Worm (Caenorhabditis elegans) whole organism, mixed stage, embryonic: ENCODE results near the gene jmjd-5.

Experiments used
- M03D4.4 ChIP-seq: sonication (generic microtip); optimal IDR thresholded peaks from 2 replicates; lab custom pipeline; 2017; ENCODE audit warnings: mild to moderate bottlenecking, missing genetic modification characterization, missing compliant biosample characterization
- bed-3 ChIP-seq: fragments of 200-800 bp; sonication (Bioruptor generic); optimal IDR thresholded peaks from 3 replicates; lab custom pipeline; 2018; ENCODE audit warnings: mild to moderate bottlenecking, missing genetic modification characterization, moderate library complexity, missing compliant biosample characterization
- blmp-1 ChIP-seq: fragments of 150-350 bp; optimal IDR thresholded peaks from 2 replicates; lab custom pipeline; 2014; ENCODE audit warnings: missing biosample characterization, missing genetic modification characterization
- ceh-39 ChIP-seq: fragments of 150-350 bp; optimal IDR thresholded peaks from 2 replicates; lab custom pipeline; 2014; ENCODE audit warnings: missing biosample characterization, missing genetic modification characterization
- ceh-43 ChIP-seq: fragments of 200-800 bp; sonication (Bioruptor generic); optimal IDR thresholded peaks from 2 replicates; lab custom pipeline; 2018; ENCODE audit warnings: mild to moderate bottlenecking, missing genetic modification characterization, moderate library complexity, missing compliant biosample characterization
- ceh-83 ChIP-seq: fragments of 200-800 bp; sonication (Bioruptor generic); optimal IDR thresholded peaks from 2 replicates; lab custom pipeline; 2018; ENCODE audit warnings: mild to moderate bottlenecking, missing genetic modification characterization, missing compliant biosample characterization
- ces-1 ChIP-seq: fragments of 150-350 bp; optimal IDR thresholded peaks from 2 replicates; lab custom pipeline; 2014; ENCODE audit warnings: missing biosample characterization, missing genetic modification reagents, missing genetic modification characterization
- cnd-1 ChIP-seq: fragments of 200-800 bp; sonication (Bioruptor generic); optimal IDR thresholded peaks from 2 replicates; lab custom pipeline; 2018; ENCODE audit warnings: mild to moderate bottlenecking, missing genetic modification characterization, missing compliant biosample characterization
- drap-1 ChIP-seq: fragments of 200-800 bp; sonication (Bioruptor generic); optimal IDR thresholded peaks from 3 replicates; lab custom pipeline; 2018; ENCODE audit warnings: mild to moderate bottlenecking, missing genetic modification characterization, missing compliant biosample characterization
- elt-3 ChIP-seq: fragments of 150-350 bp; optimal IDR thresholded peaks from 2 replicates; lab custom pipeline; 2014; ENCODE audit warnings: missing biosample characterization, missing genetic modification characterization
- flh-1 ChIP-seq: fragments of 200-800 bp; sonication (Bioruptor generic); optimal IDR thresholded peaks from 2 replicates; lab custom pipeline; 2018; ENCODE audit warnings: mild to moderate bottlenecking, missing genetic modification characterization, moderate library complexity, missing compliant biosample characterization
- ham-2 ChIP-seq: fragments of 200-800 bp; sonication (Bioruptor generic); optimal IDR thresholded peaks from 2 replicates; lab custom pipeline; 2018; ENCODE audit warnings: mild to moderate bottlenecking, missing genetic modification characterization, missing compliant biosample characterization
- hlh-1 ChIP-seq: fragments of 150-350 bp; optimal IDR thresholded peaks from 2 replicates; lab custom pipeline; 2014; ENCODE audit warnings: missing biosample characterization, missing genetic modification reagents, missing genetic modification characterization
- lin-13 ChIP-seq: fragments of 150-350 bp; optimal IDR thresholded peaks from 2 replicates; lab custom pipeline; 2014; ENCODE audit warnings: missing biosample characterization, missing genetic modification characterization
- lin-32 ChIP-seq: fragments of 200-800 bp; sonication (Bioruptor generic); optimal IDR thresholded peaks from 2 replicates; lab custom pipeline; 2018; ENCODE audit warnings: mild to moderate bottlenecking, missing genetic modification characterization, missing compliant biosample characterization
- lsy-2 ChIP-seq: fragments of 150-350 bp; optimal IDR thresholded peaks from 2 replicates; lab custom pipeline; 2014; ENCODE audit warnings: missing biosample characterization, missing genetic modification characterization
- mab-5 ChIP-seq: fragments of 150-350 bp; optimal IDR thresholded peaks from 2 replicates; lab custom pipeline; 2014; ENCODE audit warnings: missing biosample characterization, missing genetic modification characterization
- mep-1 ChIP-seq: fragments of 150-350 bp; optimal IDR thresholded peaks from 2 replicates; lab custom pipeline; 2017; ENCODE audit warnings: missing biosample characterization, missing genetic modification reagents, missing genetic modification characterization, inconsistent platforms
- nhr-12 ChIP-seq: fragments of 150-350 bp; optimal IDR thresholded peaks from 2 replicates; lab custom pipeline; 2014; ENCODE audit warnings: missing biosample characterization, missing genetic modification characterization
- nhr-2 ChIP-seq: fragments of 150-350 bp; optimal IDR thresholded peaks from 2 replicates; lab custom pipeline; 2014; ENCODE audit warnings: missing biosample characterization, missing genetic modification characterization
- nhr-237 ChIP-seq: fragments of 150-350 bp; optimal IDR thresholded peaks from 2 replicates; lab custom pipeline; 2014; ENCODE audit warnings: missing biosample characterization, missing genetic modification characterization
- nhr-28 ChIP-seq: fragments of 150-350 bp; optimal IDR thresholded peaks from 2 replicates; lab custom pipeline; 2014; ENCODE audit warnings: missing biosample characterization, missing genetic modification characterization
- nhr-76 ChIP-seq: sonication (generic microtip); optimal IDR thresholded peaks from 2 replicates; lab custom pipeline; 2017; ENCODE audit warnings: missing biosample characterization, missing genetic modification characterization
- pha-4 ChIP-seq: fragments of 150-350 bp; optimal IDR thresholded peaks from 2 replicates; lab custom pipeline; 2018; ENCODE audit warnings: missing biosample characterization, missing genetic modification reagents, missing genetic modification characterization
- snpc-4 ChIP-seq: fragments of 150-350 bp; optimal IDR thresholded peaks from 2 replicates; lab custom pipeline; 2014; ENCODE audit warnings: missing biosample characterization, missing genetic modification characterization
- sptf-1 ChIP-seq: sonication (generic microtip); optimal IDR thresholded peaks from 2 replicates; lab custom pipeline; 2017; ENCODE audit warnings: mild to moderate bottlenecking, missing genetic modification characterization, moderate library complexity, missing compliant biosample characterization
- tbx-8 ChIP-seq: fragments of 200-800 bp; sonication (Bioruptor generic); optimal IDR thresholded peaks from 2 replicates; lab custom pipeline; 2018; ENCODE audit warnings: mild to moderate bottlenecking, missing genetic modification characterization, moderate library complexity, missing compliant biosample characterization
- unc-120 ChIP-seq: sonication (generic microtip); optimal IDR thresholded peaks from 2 replicates; lab custom pipeline; 2017; ENCODE audit warnings: missing genetic modification characterization, missing compliant biosample characterization; ENCODE audit not compliant: poor library complexity, severe bottlenecking
- unc-62 ChIP-seq: fragments of 150-350 bp; optimal IDR thresholded peaks from 2 replicates; lab custom pipeline; 2014; ENCODE audit warnings: missing biosample characterization, missing genetic modification reagents, missing genetic modification characterization
- zip-8 ChIP-seq: fragments of 150-350 bp; optimal IDR thresholded peaks from 2 replicates; lab custom pipeline; 2014; ENCODE audit warnings: missing biosample characterization, missing genetic modification characterization
- ztf-11 ChIP-seq: fragments of 150-350 bp; optimal IDR thresholded peaks from 2 replicates; lab custom pipeline; 2014; ENCODE audit warnings: missing biosample characterization, missing genetic modification characterization

The jmjd-5 gene

DNA sequence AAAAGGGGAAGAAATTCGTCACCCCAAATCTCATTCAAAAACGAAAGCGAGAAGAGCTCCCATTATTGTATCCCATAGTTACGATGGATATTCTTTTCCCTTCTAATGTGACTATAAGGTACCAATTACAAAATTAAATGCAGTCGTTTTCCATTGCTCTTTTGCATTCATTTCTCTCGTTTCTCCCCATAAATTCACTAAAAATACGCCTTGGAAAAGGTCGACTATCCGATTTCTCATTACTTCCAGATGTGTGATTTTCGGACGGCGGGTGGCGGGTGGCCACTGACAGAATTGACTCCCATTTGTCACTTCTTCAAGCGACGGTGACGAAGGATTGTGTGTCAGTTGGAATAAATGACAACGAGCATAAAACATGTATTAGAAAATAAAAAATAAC lies 6.2 kb downstream of the jmjd-5 start:
- TF ChIP-seq mep-1: no peak
- TF ChIP-seq, all 35 proteins: peak for 0

- no peak for TF ChIP-seq elt-3 (tag; lab: Kevin White, UChicago)
- TF ChIP-seq bed-3: no peak
- TF ChIP-seq cnd-1 (tag; lab: Kevin White, UChicago): no peak
- no peak for TF ChIP-seq ham-2
- TF ChIP-seq nhr-12 (tag; lab: Kevin White, UChicago): no peak
- TF ChIP-seq mab-5 (tag; lab: Kevin White, UChicago): no peak
- no peak for TF ChIP-seq drap-1 (GFP tag; lab: Kevin White, UChicago)
- TF ChIP-seq lin-13 (tag; lab: Kevin White, UChicago): no peak
- no peak for TF ChIP-seq flh-1 (GFP tag; lab: Kevin White, UChicago)
These were observed 7.0 kb downstream of the jmjd-5 start, which contains the start of gene glb-3 for ce11 chrV:11134296-11134695. Gene glb-3, plus strand, starts transcription at chrV:11134596.

DNA sequence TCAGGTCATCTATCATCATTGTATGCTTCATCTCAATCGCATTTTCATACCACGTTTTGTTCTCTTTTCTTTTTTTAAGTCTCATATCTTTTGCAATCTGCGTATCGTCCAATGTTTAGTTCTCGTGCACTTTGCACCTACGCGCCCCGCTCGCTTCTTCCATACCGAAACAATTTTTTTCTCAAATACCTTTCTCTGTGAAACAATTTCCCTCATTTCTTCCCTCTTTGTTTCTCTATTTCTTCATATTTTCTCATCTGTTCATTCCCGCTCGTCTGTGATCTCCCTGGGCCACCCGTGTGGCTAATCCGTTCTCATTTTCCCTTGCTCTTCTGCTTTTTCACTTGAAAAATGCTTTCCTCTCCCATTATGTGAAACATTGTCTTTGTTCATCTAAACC lies 13.0 kb downstream of the jmjd-5 start:
- TF ChIP-seq mab-5 (tag; lab: Kevin White, UChicago) (no peak), ztf-11 (no peak), hlh-1 (tag; lab: Kevin White, UChicago) (peak; percentile 3), unc-120 (tag; lab: Kevin White, UChicago) (peak; percentile 65)

- TF ChIP-seq mab-5 (tag; lab: Kevin White, UChicago) (no peak), unc-62 (GFP tag; lab: Kevin White, UChicago) (no peak), bed-3 (no peak), pha-4 (no peak), ztf-11 (no peak), flh-1 (GFP tag; lab: Kevin White, UChicago) (no peak), sptf-1 (tag; lab: Kevin White, UChicago) (no peak), drap-1 (GFP tag; lab: Kevin White, UChicago) (no peak), elt-3 (tag; lab: Kevin White, UChicago) (no peak), nhr-2 (tag; lab: Kevin White, UChicago) (no peak), mep-1 (no peak), zip-8 (no peak), lsy-2 (tag; lab: Kevin White, UChicago) (no peak), cnd-1 (tag; lab: Kevin White, UChicago) (no peak), ces-1 (no peak), M03D4.4 (tag; lab: Kevin White, UChicago) (no peak), ceh-83 (GFP tag; lab: Kevin White, UChicago) (no peak), tbx-8 (GFP tag; lab: Kevin White, UChicago) (no peak), ham-2 (no peak), nhr-28 (tag; lab: Kevin White, UChicago) (no peak)
These were observed 13.9 kb downstream of the jmjd-5 start, which contains the start of gene folt-1 for ce11 chrV:11141179-11141578. Gene folt-1, plus strand, starts transcription at chrV:11141479.

DNA sequence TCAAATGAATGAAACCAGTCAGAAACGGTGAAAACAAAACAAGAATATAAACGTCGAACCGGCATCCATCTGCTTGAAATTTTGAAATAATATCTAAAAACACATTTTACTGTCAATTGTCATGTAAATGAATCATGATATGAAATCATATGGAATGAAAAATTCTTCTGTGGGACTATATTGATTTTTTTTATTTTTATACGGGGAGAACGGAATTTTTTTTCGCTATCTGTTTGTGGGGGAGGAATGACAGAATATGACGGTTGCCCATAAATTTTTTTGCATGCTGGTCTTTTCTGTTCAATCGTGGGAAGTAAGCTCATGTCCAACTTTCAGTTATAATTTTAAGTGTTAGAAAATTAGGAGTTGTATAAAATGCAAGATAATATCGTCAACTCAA lies 17.4 kb downstream of the jmjd-5 start, which contains the start of gene C06H2.7:
C06H2.7 (minus strand) TSS at position 101 of the 400 bp plus-strand sequence.
- TF ChIP-seq snpc-4 (no peak), nhr-28 (tag; lab: Kevin White, UChicago) (no peak), nhr-12 (tag; lab: Kevin White, UChicago) (no peak), zip-8 (no peak), ceh-43 (GFP tag; lab: Kevin White, UChicago) (no peak), bed-3 (no peak), cnd-1 (tag; lab: Kevin White, UChicago) (no peak), lin-32 (no peak), nhr-76 (tag; lab: Kevin White, UChicago) (no peak), unc-62 (GFP tag; lab: Kevin White, UChicago) (no peak), blmp-1 (tag; lab: Kevin White, UChicago) (no peak), ceh-83 (GFP tag; lab: Kevin White, UChicago) (no peak), M03D4.4 (tag; lab: Kevin White, UChicago) (no peak), ceh-39 (tag; lab: Kevin White, UChicago) (no peak), mab-5 (tag; lab: Kevin White, UChicago) (no peak), nhr-237 (tag; lab: Kevin White, UChicago) (no peak)
- TF ChIP-seq, all 35 proteins: peak for 0
